Worm (Caenorhabditis elegans) whole organism, L2 larva: ENCODE data around the gene F21D9.4.

Experiments
- C34F6.9 ChIP-seq: fragments of 150-350 bp; optimal IDR thresholded peaks from 2 replicates; lab custom pipeline; 2014; ENCODE audit warnings: missing biosample characterization, missing genetic modification characterization
- F13H6.1 ChIP-seq: sonication (generic microtip); optimal IDR thresholded peaks from 2 replicates; lab custom pipeline; 2016; ENCODE audit warnings: missing genetic modification characterization, missing compliant biosample characterization
- R02D3.7 ChIP-seq: fragments of 150-350 bp; optimal IDR thresholded peaks from 2 replicates; lab custom pipeline; 2014; ENCODE audit warnings: missing biosample characterization, missing genetic modification characterization
- ZK546.5 ChIP-seq: sonication (generic microtip); optimal IDR thresholded peaks from 2 replicates; lab custom pipeline; 2017; ENCODE audit warnings: missing biosample characterization, missing genetic modification characterization
- alr-1 ChIP-seq: fragments of 150-350 bp; optimal IDR thresholded peaks from 2 replicates; lab custom pipeline; 2014; ENCODE audit warnings: missing biosample characterization, missing genetic modification characterization
- aly-2 ChIP-seq: fragments of 150-350 bp; optimal IDR thresholded peaks from 2 replicates; lab custom pipeline; 2014; ENCODE audit warnings: missing biosample characterization, missing genetic modification characterization
- ama-1 ChIP-seq: fragments of 150-350 bp; optimal IDR thresholded peaks from 2 replicates; lab custom pipeline; 2018; ENCODE audit warnings: inconsistent platforms
- blmp-1 ChIP-seq: sonication (generic microtip); optimal IDR thresholded peaks from 2 replicates; lab custom pipeline; 2017; ENCODE audit warnings: missing genetic modification characterization, mild to moderate bottlenecking, missing compliant biosample characterization, antibody characterized with exemption, moderate library complexity; ENCODE audit not compliant: insufficient read depth
- ceh-82 ChIP-seq: fragments of 150-350 bp; optimal IDR thresholded peaks from 2 replicates; lab custom pipeline; 2014; ENCODE audit warnings: missing biosample characterization, missing genetic modification characterization
- crh-2 ChIP-seq: sonication (generic microtip); optimal IDR thresholded peaks from 2 replicates; lab custom pipeline; 2017; ENCODE audit warnings: missing biosample characterization, missing genetic modification characterization
- egl-27 ChIP-seq: sonication (generic microtip); optimal IDR thresholded peaks from 3 replicates; lab custom pipeline; 2017; ENCODE audit warnings: missing biosample characterization, missing genetic modification reagents, missing genetic modification characterization
- elt-1 ChIP-seq: fragments of 150-350 bp; optimal IDR thresholded peaks from 2 replicates; lab custom pipeline; 2014; ENCODE audit warnings: missing biosample characterization, missing genetic modification characterization
- fos-1 ChIP-seq: fragments of 150-350 bp; optimal IDR thresholded peaks from 2 replicates; lab custom pipeline; 2014; ENCODE audit warnings: missing biosample characterization, missing genetic modification characterization
- lin-13 ChIP-seq: fragments of 150-350 bp; optimal IDR thresholded peaks from 2 replicates; lab custom pipeline; 2014; ENCODE audit warnings: missing biosample characterization, missing genetic modification reagents, missing genetic modification characterization
- lsy-2 ChIP-seq, 2 experiments: fragments of 150-350 bp in 1 of 2; sonication (generic microtip) in 1 of 2; optimal IDR thresholded peaks; 2 replicates each; lab custom pipeline; 2014 to 2017; ENCODE audit warnings: missing biosample characterization in 2 of 2, missing genetic modification characterization in 2 of 2
- mab-5 ChIP-seq: fragments of 150-350 bp; optimal IDR thresholded peaks from 2 replicates; lab custom pipeline; 2014; ENCODE audit warnings: missing biosample characterization, missing genetic modification characterization
- mbf-1 ChIP-seq: sonication (generic microtip); optimal IDR thresholded peaks from 2 replicates; lab custom pipeline; 2017; ENCODE audit warnings: missing biosample characterization, missing genetic modification characterization
- nhr-10 ChIP-seq: sonication (generic microtip); optimal IDR thresholded peaks from 2 replicates; lab custom pipeline; 2017; ENCODE audit warnings: missing biosample characterization, missing genetic modification characterization
- nhr-129 ChIP-seq: fragments of 150-350 bp; optimal IDR thresholded peaks from 2 replicates; lab custom pipeline; 2014; ENCODE audit warnings: missing biosample characterization, missing genetic modification characterization
- nhr-23 ChIP-seq: fragments of 150-350 bp; optimal IDR thresholded peaks from 2 replicates; lab custom pipeline; 2014; ENCODE audit warnings: missing biosample characterization, missing genetic modification reagents, missing genetic modification characterization
- nhr-6 ChIP-seq: fragments of 150-350 bp; optimal IDR thresholded peaks from 2 replicates; lab custom pipeline; 2014; ENCODE audit warnings: missing biosample characterization, missing genetic modification characterization
- nhr-77 ChIP-seq: fragments of 150-350 bp; optimal IDR thresholded peaks from 2 replicates; lab custom pipeline; 2014; ENCODE audit warnings: missing biosample characterization, missing genetic modification characterization
- peb-1 ChIP-seq: fragments of 150-350 bp; optimal IDR thresholded peaks from 2 replicates; lab custom pipeline; 2014; ENCODE audit warnings: missing biosample characterization, missing genetic modification characterization
- sem-4 ChIP-seq: fragments of 150-350 bp; optimal IDR thresholded peaks from 2 replicates; lab custom pipeline; 2014; ENCODE audit warnings: missing biosample characterization, missing genetic modification reagents, missing genetic modification characterization
- skn-1 ChIP-seq: sonication (generic microtip); optimal IDR thresholded peaks from 2 replicates; lab custom pipeline; 2017; ENCODE audit warnings: missing biosample characterization, missing genetic modification characterization
- sma-3 ChIP-seq: sonication (generic microtip); optimal IDR thresholded peaks from 2 replicates; lab custom pipeline; 2016; ENCODE audit warnings: missing genetic modification reagents, missing genetic modification characterization, missing compliant biosample characterization
- sma-9 ChIP-seq, 2 experiments: fragments of 150-350 bp in 1 of 2; sonication (generic microtip) in 1 of 2; optimal IDR thresholded peaks; 2 replicates each; lab custom pipeline; 2014 to 2016; ENCODE audit warnings: missing genetic modification characterization in 2 of 2, mild to moderate bottlenecking in 1 of 2, missing biosample characterization in 1 of 2, missing compliant biosample characterization in 1 of 2, missing genetic modification reagents in 1 of 2, moderate library complexity in 1 of 2
- snpc-4 ChIP-seq: fragments of 150-350 bp; optimal IDR thresholded peaks from 2 replicates; lab custom pipeline; 2014; ENCODE audit warnings: missing biosample characterization, missing genetic modification characterization
- zag-1 ChIP-seq: fragments of 150-350 bp; optimal IDR thresholded peaks from 2 replicates; lab custom pipeline; 2014; ENCODE audit warnings: missing biosample characterization, missing genetic modification characterization
- ztf-1 ChIP-seq: fragments of 200-800 bp; sonication (Bioruptor generic); conservative IDR thresholded peaks from 2 replicates; pipeline ENCODE4 v1.3.6; 2022; ENCODE audit warnings: missing genetic modification characterization, missing compliant biosample characterization
- ztf-11 ChIP-seq: sonication (generic microtip); optimal IDR thresholded peaks from 2 replicates; lab custom pipeline; 2017; ENCODE audit warnings: missing biosample characterization, missing genetic modification characterization

Gene F21D9.4

ce11 chrV:19299262-19299661, 45.6 kb downstream of the F21D9.4 start, which contains the start of gene F55C9.14:
TSS of gene F55C9.14 (plus strand) at chrV:19299562.
- no peak for TF ChIP-seq lin-13
- TF ChIP-seq alr-1 (tag; lab: Kevin White, UChicago), result no peak
- no peak for TF ChIP-seq ZK546.5 (tag; lab: Kevin White, UChicago)
- no peak for TF ChIP-seq ztf-11
- TF ChIP-seq sem-4 (tag; lab: Kevin White, UChicago), result no peak
- no peak for TF ChIP-seq ztf-1
- no peak for TF ChIP-seq aly-2 (tag; lab: Kevin White, UChicago)
- no peak for TF ChIP-seq skn-1 (tag; lab: Kevin White, UChicago)
- no peak for TF ChIP-seq C34F6.9
- no peak for TF ChIP-seq nhr-23
- TF ChIP-seq nhr-6 (tag; lab: Kevin White, UChicago), result no peak
- TF ChIP-seq elt-1, result no peak
- no peak for TF ChIP-seq peb-1 (tag; lab: Kevin White, UChicago)
- TF ChIP-seq sma-3 (GFP tag; lab: Kevin White, UChicago), result no peak

- TF ChIP-seq peb-1 (tag; lab: Kevin White, UChicago) (no peak), alr-1 (tag; lab: Kevin White, UChicago) (no peak), aly-2 (tag; lab: Kevin White, UChicago) (no peak), zag-1 (no peak), sma-9 (GFP tag; optimal IDR thresholded peaks at IDR 0.05; lab: Kevin White, UChicago) (no peak), sma-9 (tag; optimal IDR thresholded peaks at IDR 0.05; lab: Kevin White, UChicago) (no peak), crh-2 (no peak), nhr-77 (tag; lab: Kevin White, UChicago) (no peak), mbf-1 (tag; lab: Kevin White, UChicago) (no peak), ztf-1 (no peak), snpc-4 (no peak), lsy-2 (tag; optimal IDR thresholded peaks at IDR 0.05; lab: Kevin White, UChicago) (no peak), ceh-82 (tag; lab: Kevin White, UChicago) (no peak), mab-5 (tag; lab: Kevin White, UChicago) (no peak), nhr-129 (no peak), sem-4 (tag; lab: Kevin White, UChicago) (no peak), blmp-1 (tag; lab: Kevin White, UChicago) (no peak), nhr-23 (no peak), nhr-10 (tag; lab: Kevin White, UChicago) (no peak), F13H6.1 (tag; lab: Kevin White, UChicago) (no peak), lin-13 (no peak)
Observed at ce11 chrV:19301934-19302333, 48.3 kb downstream of the F21D9.4 start, which contains the start of gene fbxb-62. TSS of gene fbxb-62 (minus strand) at chrV:19302034.

- no peak for TF ChIP-seq C34F6.9
- no peak for TF ChIP-seq egl-27
- no peak for TF ChIP-seq ZK546.5 (tag; lab: Kevin White, UChicago)
- TF ChIP-seq R02D3.7 (tag; lab: Kevin White, UChicago), result no peak
- no peak for TF ChIP-seq sma-3 (GFP tag; lab: Kevin White, UChicago)
- no peak for TF ChIP-seq ama-1
- TF ChIP-seq fos-1 (tag; lab: Kevin White, UChicago), result no peak
- TF ChIP-seq aly-2 (tag; lab: Kevin White, UChicago), result no peak
Observed at ce11 chrV:19303589-19304174, 50.1 kb downstream of the F21D9.4 start, which contains the start of the genes fbxb-63 and fbxb-61. TSS of gene fbxb-63 (minus strand) at chrV:19303730. TSS of gene fbxb-61 (plus strand) at chrV:19304124.
